Fruit fly (Drosophila melanogaster) S2 (cell line): Measurements from ENCODE around the gene Obp99d.

ENCODE experiments used
- CG8478 ChIP-seq: fragments of >200 bp; optimal IDR thresholded peaks from 2 replicates; lab custom pipeline; 2018
- CTCF ChIP-seq, 2 experiments: fragments of >200 bp; optimal IDR thresholded peaks; 2 replicates each; lab custom pipeline; 2018

dm6 chr3R:29740078-29740477 lies 25.8 kb downstream of the Obp99d start:
- TF ChIP-seq CG8478 (lab: Kevin White, UChicago): no peak
- TF ChIP-seq CTCF (optimal IDR thresholded peaks at IDR 0.05; lab: Kevin White, UChicago): no peak
